Fruit fly (Drosophila melanogaster) whole organism, wandering third instar larva: ENCODE measurements around the gene CG3062.

ENCODE experiments used
- Mio ChIP-seq: sonication (Bioruptor generic); optimal IDR thresholded peaks from 2 replicates; lab custom pipeline; 2016; ENCODE audit warnings: missing biosample characterization, missing genetic modification characterization
- brk ChIP-seq: fragments of 200-800 bp; sonication (Bioruptor generic); optimal IDR thresholded peaks from 2 replicates; lab custom pipeline; 2016; ENCODE audit warnings: missing biosample characterization, mild to moderate bottlenecking, missing genetic modification characterization
- ey ChIP-seq: fragments of 200-800 bp; sonication (Bioruptor generic); optimal IDR thresholded peaks from 2 replicates; lab custom pipeline; 2016; ENCODE audit warnings: missing biosample characterization, missing genetic modification characterization
- h ChIP-seq: fragments of 200-800 bp; sonication (Bioruptor generic); optimal IDR thresholded peaks from 3 replicates; lab custom pipeline; 2016; ENCODE audit warnings: missing biosample characterization, mild to moderate bottlenecking, missing genetic modification characterization
- lola ChIP-seq: fragments of >200 bp; optimal IDR thresholded peaks from 2 replicates; lab custom pipeline; 2017; ENCODE audit warnings: missing biosample characterization, missing genetic modification characterization
- pan ChIP-seq: fragments of >200 bp; optimal IDR thresholded peaks from 2 replicates; lab custom pipeline; 2017
- usp ChIP-seq: fragments of >200 bp; optimal IDR thresholded peaks from 2 replicates; lab custom pipeline; 2017; ENCODE audit warnings: missing biosample characterization, missing genetic modification characterization

DNA sequence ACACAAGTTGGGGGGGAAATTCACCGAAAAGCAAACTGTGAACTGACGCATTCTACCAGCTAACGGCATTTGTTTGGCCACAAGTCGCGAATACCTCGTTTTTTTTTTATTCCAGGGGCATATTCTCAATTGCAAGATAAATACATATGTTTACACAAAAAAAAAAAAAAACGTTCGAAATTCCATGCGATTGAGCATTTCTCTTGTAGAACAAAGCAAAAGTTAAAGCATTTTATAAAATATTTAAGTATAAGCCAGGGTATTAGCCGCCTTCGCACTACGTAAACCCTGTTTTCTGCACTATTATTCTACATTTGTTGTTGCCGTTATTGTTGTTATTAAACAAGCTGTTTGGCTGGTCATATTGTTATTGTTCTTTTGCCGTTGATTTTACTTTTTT is 30.3 kb downstream of the CG3062 start:
- TF ChIP-seq h (GFP tag; lab: Kevin White, UChicago): no peak
- TF ChIP-seq Mio (GFP tag; lab: Kevin White, UChicago): no peak
- TF ChIP-seq lola: no peak
- TF ChIP-seq usp (GFP tag; lab: Kevin White, UChicago): no peak
- TF ChIP-seq brk: no peak
- TF ChIP-seq ey: no peak
- no peak for TF ChIP-seq pan (lab: Kevin White, UChicago)
